Fruit fly (Drosophila melanogaster) whole organism, embryonic: Measurements from ENCODE around the gene wdn.
A peak's percentile ranks its signal among the peaks of the same experiment; 100 is the strongest.

Experiments
- Ada2b ChIP-seq: fragments of 200-800 bp; sonication (Bioruptor generic); IDR thresholded peaks from 2 replicates; pipeline ENCODE4 v1.3.6; 2022; ENCODE audit warnings: missing biosample characterization, missing genetic modification characterization
- CG10321 ChIP-seq: fragments of 200-800 bp; sonication (Bioruptor generic); IDR thresholded peaks from 2 replicates; pipeline ENCODE4 v1.3.6; 2022; ENCODE audit warnings: missing biosample characterization, missing genetic modification characterization
- CG10543 ChIP-seq: fragments of 200-800 bp; sonication (Bioruptor generic); optimal IDR thresholded peaks from 3 replicates; lab custom pipeline; 2017; ENCODE audit warnings: missing biosample characterization, mild to moderate bottlenecking, missing genetic modification characterization, moderate library complexity
- CG11398 ChIP-seq: fragments of 200-800 bp; sonication (Bioruptor generic); optimal IDR thresholded peaks from 2 replicates; lab custom pipeline; 2016; ENCODE audit warnings: missing biosample characterization, missing genetic modification characterization
- CG12071 ChIP-seq: fragments of 200-800 bp; sonication (Bioruptor generic); optimal IDR thresholded peaks from 3 replicates; lab custom pipeline; 2018; ENCODE audit warnings: missing biosample characterization, mild to moderate bottlenecking, missing genetic modification characterization
- CG13287 ChIP-seq: fragments of 200-800 bp; sonication (Bioruptor generic); IDR thresholded peaks from 2 replicates; pipeline ENCODE4 v1.3.6; 2022; ENCODE audit warnings: missing biosample characterization, missing genetic modification characterization; ENCODE audit not compliant: partially characterized antibody
- CG15514 ChIP-seq: fragments of 200-800 bp; sonication (Bioruptor generic); optimal IDR thresholded peaks from 3 replicates; lab custom pipeline; 2017; ENCODE audit warnings: missing biosample characterization, missing genetic modification characterization, mild to moderate bottlenecking, moderate library complexity, missing genetic modification reagents
- CG1647 ChIP-seq: fragments of 200-800 bp; sonication (Bioruptor generic); optimal IDR thresholded peaks from 3 replicates; lab custom pipeline; 2016; ENCODE audit warnings: missing biosample characterization, missing genetic modification characterization
- CG16813 ChIP-seq: fragments of 200-800 bp; sonication (Bioruptor generic); IDR thresholded peaks from 3 replicates; pipeline ENCODE4 v1.3.6; 2022; ENCODE audit warnings: missing biosample characterization, missing genetic modification characterization; ENCODE audit not compliant: partially characterized antibody
- CG30020 ChIP-seq: fragments of 200-800 bp; optimal IDR thresholded peaks from 2 replicates; lab custom pipeline; 2019; ENCODE audit warnings: missing biosample characterization, mild to moderate bottlenecking, missing genetic modification characterization, moderate library complexity
- CG34422 ChIP-seq: fragments of 200-800 bp; sonication (Bioruptor generic); IDR thresholded peaks from 3 replicates; pipeline ENCODE4 v1.3.6; 2022; ENCODE audit warnings: missing biosample characterization, missing genetic modification characterization
- CG42726 ChIP-seq: fragments of 200-800 bp; sonication (Bioruptor generic); IDR thresholded peaks from 2 replicates; pipeline ENCODE4 v1.3.6; 2022; ENCODE audit warnings: missing biosample characterization, missing genetic modification characterization; ENCODE audit not compliant: partially characterized antibody
- CG8388 ChIP-seq: fragments of 200-800 bp; sonication (Bioruptor generic); optimal IDR thresholded peaks from 2 replicates; lab custom pipeline; 2019; ENCODE audit warnings: missing biosample characterization, mild to moderate bottlenecking, missing genetic modification characterization, moderate library complexity
- CG8924 ChIP-seq: fragments of 200-800 bp; optimal IDR thresholded peaks from 3 replicates; lab custom pipeline; 2019; ENCODE audit warnings: missing biosample characterization, mild to moderate bottlenecking, missing genetic modification characterization, moderate library complexity
- Doc3 ChIP-seq: fragments of 200-800 bp; sonication (Bioruptor generic); IDR thresholded peaks from 3 replicates; pipeline ENCODE4 v1.3.6; 2022; ENCODE audit warnings: missing biosample characterization, missing genetic modification characterization; ENCODE audit not compliant: partially characterized antibody
- E2f1 ChIP-seq: fragments of 200-800 bp; sonication (Bioruptor generic); IDR thresholded peaks from 2 replicates; pipeline ENCODE4 v1.3.6; 2022; ENCODE audit warnings: missing biosample characterization, missing genetic modification characterization
- Ets65A ChIP-seq: fragments of 200-800 bp; sonication (Bioruptor generic); peaks from one replicate; lab custom pipeline; 2016; ENCODE audit warnings: missing biosample characterization, missing genetic modification characterization
- Hmr ChIP-seq: fragments of 200-800 bp; sonication (Bioruptor generic); optimal IDR thresholded peaks from 3 replicates; lab custom pipeline; 2017; ENCODE audit warnings: mild to moderate bottlenecking, missing biosample characterization, missing genetic modification reagents, missing genetic modification characterization
- Jarid2 ChIP-seq: fragments of 200-800 bp; sonication (Bioruptor generic); optimal IDR thresholded peaks from 3 replicates; lab custom pipeline; 2017; ENCODE audit warnings: mild to moderate bottlenecking, missing biosample characterization, missing genetic modification reagents, missing genetic modification characterization
- Kr ChIP-seq: fragments of 200-800 bp; sonication (Bioruptor generic); optimal IDR thresholded peaks from 2 replicates; lab custom pipeline; 2017; ENCODE audit warnings: missing biosample characterization, mild to moderate bottlenecking, missing genetic modification characterization
- Meics ChIP-seq: fragments of 200-800 bp; sonication (Bioruptor generic); optimal IDR thresholded peaks from 2 replicates; lab custom pipeline; 2017; ENCODE audit warnings: missing biosample characterization, mild to moderate bottlenecking, missing genetic modification characterization
- NC2β ChIP-seq: fragments of 200-800 bp; sonication (Bioruptor generic); optimal IDR thresholded peaks from 2 replicates; lab custom pipeline; 2016; ENCODE audit warnings: missing biosample characterization, missing genetic modification characterization
- Nf-YC ChIP-seq: fragments of 200-800 bp; optimal IDR thresholded peaks from 3 replicates; lab custom pipeline; 2019; ENCODE audit warnings: missing biosample characterization, mild to moderate bottlenecking, missing genetic modification characterization, moderate library complexity
- Scr ChIP-seq: fragments of 200-800 bp; sonication (Bioruptor generic); IDR thresholded peaks from 2 replicates; pipeline ENCODE4 v1.3.6; 2022; ENCODE audit warnings: missing biosample characterization, missing genetic modification characterization; ENCODE audit not compliant: partially characterized antibody
- Stat92E ChIP-seq, 3 experiments: fragments of >200 bp in 2 of 3; fragments of 200-800 bp in 1 of 3; sonication (Bioruptor generic) in 1 of 3; optimal IDR thresholded peaks; 2 replicates each; lab custom pipeline; 2017 to 2019; ENCODE audit warnings: missing biosample characterization in 3 of 3, missing genetic modification characterization in 3 of 3, mild to moderate bottlenecking in 1 of 3, moderate library complexity in 1 of 3
- ac ChIP-seq: fragments of 200-800 bp; sonication (Bioruptor generic); optimal IDR thresholded peaks from 3 replicates; lab custom pipeline; 2017; ENCODE audit warnings: missing biosample characterization, mild to moderate bottlenecking, missing genetic modification characterization
- al ChIP-seq: fragments of 200-800 bp; sonication (Bioruptor generic); IDR thresholded peaks from 2 replicates; pipeline ENCODE4 v1.3.6; 2022; ENCODE audit warnings: missing biosample characterization, missing genetic modification characterization
- ase ChIP-seq: fragments of 200-800 bp; sonication (Bioruptor generic); IDR thresholded peaks from 3 replicates; pipeline ENCODE4 v1.3.6; 2022; ENCODE audit warnings: missing biosample characterization, missing genetic modification characterization
- bbx ChIP-seq: fragments of 200-800 bp; sonication (Bioruptor generic); IDR thresholded peaks from 2 replicates; pipeline ENCODE4 v1.3.6; 2022; ENCODE audit warnings: missing biosample characterization, missing genetic modification characterization; ENCODE audit not compliant: partially characterized antibody
- bsh ChIP-seq, 2 experiments: fragments of 200-800 bp; sonication (Bioruptor generic); optimal IDR thresholded peaks; 2 replicates each; lab custom pipeline; 2017 to 2018; ENCODE audit warnings: mild to moderate bottlenecking in 2 of 2, missing biosample characterization in 2 of 2, missing genetic modification characterization in 2 of 2, moderate library complexity in 1 of 2
- chm ChIP-seq: fragments of 200-800 bp; sonication (Bioruptor generic); IDR thresholded peaks from 2 replicates; pipeline ENCODE4 v1.3.6; 2022; ENCODE audit warnings: missing biosample characterization, missing genetic modification characterization
- crol ChIP-seq: fragments of 200-800 bp; sonication (Bioruptor generic); IDR thresholded peaks from 2 replicates; pipeline ENCODE4 v1.3.6; 2022; ENCODE audit warnings: missing biosample characterization, missing genetic modification characterization
- crp ChIP-seq, 2 experiments: fragments of 200-800 bp; sonication (Bioruptor generic); optimal IDR thresholded peaks; 2 replicates in 1 of 2; 3 replicates in 1 of 2; lab custom pipeline; 2017; ENCODE audit warnings: missing biosample characterization in 2 of 2, missing genetic modification characterization in 2 of 2, mild to moderate bottlenecking in 1 of 2, moderate library complexity in 1 of 2
- dysf ChIP-seq: fragments of 200-800 bp; sonication (Bioruptor generic); IDR thresholded peaks from 3 replicates; pipeline ENCODE4 v1.3.6; 2022; ENCODE audit warnings: missing biosample characterization, missing genetic modification characterization
- gsb ChIP-seq: fragments of 200-800 bp; sonication (Bioruptor generic); IDR thresholded peaks from 2 replicates; pipeline ENCODE4 v1.3.6; 2022; ENCODE audit warnings: missing biosample characterization, missing genetic modification characterization
- lbe ChIP-seq: fragments of 200-800 bp; sonication (Bioruptor generic); optimal IDR thresholded peaks from 2 replicates; lab custom pipeline; 2016; ENCODE audit warnings: missing biosample characterization, mild to moderate bottlenecking, missing genetic modification characterization
- luna ChIP-seq: fragments of 200-800 bp; sonication (Bioruptor generic); optimal IDR thresholded peaks from 2 replicates; lab custom pipeline; 2016; ENCODE audit warnings: missing biosample characterization, missing genetic modification characterization
- prd ChIP-seq, 3 experiments: fragments of >200 bp in 2 of 3; fragments of 200-800 bp in 1 of 3; sonication (Bioruptor generic) in 1 of 3; optimal IDR thresholded peaks in 2 of 3; IDR thresholded peaks in 1 of 3; 2 replicates in 2 of 3; 3 replicates in 1 of 3; pipeline versions ENCODE4 v1.3.6 to Lab custom; 2017 to 2022; ENCODE audit warnings: missing biosample characterization in 1 of 3, missing genetic modification characterization in 1 of 3
- repo ChIP-seq: fragments of 200-800 bp; sonication (Bioruptor generic); optimal IDR thresholded peaks from 2 replicates; lab custom pipeline; 2016; ENCODE audit warnings: missing biosample characterization, missing genetic modification characterization
- row ChIP-seq: fragments of 200-800 bp; sonication (Bioruptor generic); IDR thresholded peaks from 3 replicates; pipeline ENCODE4 v1.3.6; 2022; ENCODE audit warnings: missing biosample characterization, missing genetic modification characterization
- sim ChIP-seq: fragments of 200-800 bp; sonication (Bioruptor generic); IDR thresholded peaks from 2 replicates; pipeline ENCODE4 v1.3.6; 2022; ENCODE audit warnings: missing biosample characterization, missing genetic modification characterization
- sima ChIP-seq: fragments of 200-800 bp; sonication (Bioruptor generic); optimal IDR thresholded peaks from 2 replicates; lab custom pipeline; 2016; ENCODE audit warnings: missing biosample characterization, missing genetic modification characterization
- sob ChIP-seq: fragments of 200-800 bp; sonication (Bioruptor generic); IDR thresholded peaks from 2 replicates; pipeline ENCODE4 v1.3.6; 2022; ENCODE audit warnings: missing biosample characterization, missing genetic modification characterization
- stwl ChIP-seq: fragments of 200-800 bp; sonication (Bioruptor generic); optimal IDR thresholded peaks from 3 replicates; lab custom pipeline; 2018; ENCODE audit warnings: missing biosample characterization, mild to moderate bottlenecking, missing genetic modification characterization, moderate library complexity
- tin ChIP-seq: fragments of 200-800 bp; sonication (Bioruptor generic); optimal IDR thresholded peaks from 3 replicates; lab custom pipeline; 2016; ENCODE audit warnings: missing biosample characterization, missing genetic modification characterization
- wdn ChIP-seq: fragments of 200-800 bp; sonication (Bioruptor generic); IDR thresholded peaks from 2 replicates; pipeline ENCODE4 v1.3.6; 2022; ENCODE audit warnings: missing biosample characterization, missing genetic modification characterization
- zf30C ChIP-seq: fragments of 200-800 bp; sonication (Bioruptor generic); optimal IDR thresholded peaks from 3 replicates; lab custom pipeline; 2018; ENCODE audit warnings: missing biosample characterization, mild to moderate bottlenecking, missing genetic modification characterization
- zfh1 ChIP-seq: fragments of 200-800 bp; sonication (Bioruptor generic); IDR thresholded peaks from 3 replicates; pipeline ENCODE4 v1.3.6; 2022; ENCODE audit warnings: missing biosample characterization, missing genetic modification characterization

wdn gene

dm6 chr3R:28859058-28859526 lies 48.0 kb upstream of the wdn start, which contains the start of gene Inx3 (continued):
- 0 out of 3 replicates have a peak, but pooled peaks have one; percentile 20 for TF ChIP-seq Doc3 (GFP tag; lab: Robert Waterston, UW)
- no peak for TF ChIP-seq prd (optimal IDR thresholded peaks at IDR 0.05; lab: Kevin White, UChicago)
- no peak for TF ChIP-seq prd (GFP tag; IDR thresholded peaks at IDR 0.05; lab: Robert Waterston, UW)
- TF ChIP-seq CG42726: 0 out of 2 replicates have a peak, but pooled peaks have one; percentile 44
- 0 out of 2 replicates have a peak, but pooled peaks have one; percentile 5 for TF ChIP-seq sob (GFP tag; lab: Robert Waterston, UW)
- TF ChIP-seq CG12071 (GFP tag; lab: Kevin White, UChicago): no peak
- TF ChIP-seq crp (GFP tag; optimal IDR thresholded peaks at IDR 0.05; lab: Kevin White, UChicago): peak in 1 of 2 experiments; percentile 13
- TF ChIP-seq chm (GFP tag; lab: Robert Waterston, UW): peak; percentile 75; the same call in 1 of the 2 replicates
- TF ChIP-seq CG11398 (GFP tag; lab: Kevin White, UChicago): peak; percentile 15
- TF ChIP-seq Stat92E (GFP tag; optimal IDR thresholded peaks at IDR 0.05; lab: Kevin White, UChicago): peak in 1 of 3 experiments; percentile 23
- TF ChIP-seq CG10321 (GFP tag; lab: Robert Waterston, UW): 0 out of 2 replicates have a peak, but pooled peaks have one; percentile 5
- peak; percentile 9 for TF ChIP-seq Hmr (GFP tag; lab: Kevin White, UChicago)
- TF ChIP-seq sima (GFP tag; lab: Kevin White, UChicago): no peak
- TF ChIP-seq lbe: peak; percentile 71
- no peak for TF ChIP-seq CG1647 (GFP tag; lab: Kevin White, UChicago)
- peak; percentile 30; the same call in 1 of the 3 replicates for TF ChIP-seq CG16813 (GFP tag; lab: Robert Waterston, UW)
- TF ChIP-seq CG15514: peak; percentile 97
- TF ChIP-seq crol (GFP tag; lab: Robert Waterston, UW): 0 out of 2 replicates have a peak, but pooled peaks have one; percentile 9
- TF ChIP-seq wdn: no peak
- TF ChIP-seq Jarid2 (GFP tag; lab: Kevin White, UChicago): peak; percentile 89
- no peak for TF ChIP-seq CG8388 (GFP tag; lab: Kevin White, UChicago)
- TF ChIP-seq CG13287: peak; percentile 44
- TF ChIP-seq luna (GFP tag; lab: Kevin White, UChicago): no peak
- TF ChIP-seq Kr (GFP tag; lab: Kevin White, UChicago): peak; percentile 71
- no peak for TF ChIP-seq zf30C (GFP tag; lab: Kevin White, UChicago)
- TF ChIP-seq Ets65A: no peak
- TF ChIP-seq Meics (GFP tag; lab: Kevin White, UChicago): peak; percentile 5
- no peak for TF ChIP-seq bsh (GFP tag; optimal IDR thresholded peaks at IDR 0.05; lab: Kevin White, UChicago)
- peak; percentile 2 for TF ChIP-seq NC2β (GFP tag; lab: Kevin White, UChicago)
- no peak for TF ChIP-seq CG30020
- peak; percentile 8 for TF ChIP-seq repo (GFP tag; lab: Kevin White, UChicago)
- TF ChIP-seq CG8924: peak; percentile 37
- TF ChIP-seq CG34422 (GFP tag; lab: Robert Waterston, UW): peak; percentile 45; the same call in 1 of the 3 replicates
- peak; percentile 21 for TF ChIP-seq Nf-YC (tag; lab: Kevin White, UChicago)
- TF ChIP-seq gsb: no peak
- TF ChIP-seq E2f1 (GFP tag; lab: Robert Waterston, UW): no peak
- TF ChIP-seq row (GFP tag; lab: Robert Waterston, UW): no peak; the same call in 2 of the 3 replicates
- TF ChIP-seq tin (GFP tag; lab: Kevin White, UChicago): no peak
- no peak for TF ChIP-seq Ada2b
- no peak; the same call in 1 of the 2 replicates for TF ChIP-seq Scr (GFP tag; lab: Robert Waterston, UW)
- TF ChIP-seq bbx: peak; percentile 48; the same call in 1 of the 2 replicates
- TF ChIP-seq sim: 0 out of 2 replicates have a peak, but pooled peaks have one; percentile 19
- peak; percentile 46 for TF ChIP-seq ac (GFP tag; lab: Kevin White, UChicago)
- TF ChIP-seq al (GFP tag; lab: Robert Waterston, UW): no peak
- TF ChIP-seq CG10543 (GFP tag; lab: Kevin White, UChicago): peak; percentile 38
- TF ChIP-seq dysf: no peak
- peak; percentile 2 for TF ChIP-seq stwl
- peak; percentile 56; the same call in 1 of the 3 replicates for TF ChIP-seq zfh1 (GFP tag; lab: Robert Waterston, UW)
- 0 out of 3 replicates have a peak, but pooled peaks have one; percentile 25 for TF ChIP-seq ase (GFP tag; lab: Robert Waterston, UW)
